Fruit fly (Drosophila melanogaster) whole organism, pupa: ENCODE results near the gene Tis11.

ENCODE experiments used
- CG10348 ChIP-seq: fragments of 200-800 bp; sonication (Bioruptor generic); IDR thresholded peaks from 2 replicates; pipeline ENCODE4 v1.3.6; 2022; ENCODE audit warnings: missing biosample characterization, missing genetic modification characterization
- CG12605 ChIP-seq: fragments of 200-800 bp; sonication (Bioruptor generic); IDR thresholded peaks from 2 replicates; pipeline ENCODE4 v1.3.6; 2022; ENCODE audit warnings: missing biosample characterization, missing genetic modification characterization
- CG13204 ChIP-seq: fragments of 200-800 bp; sonication (Bioruptor generic); optimal IDR thresholded peaks from 2 replicates; lab custom pipeline; 2018; ENCODE audit warnings: missing biosample characterization, mild to moderate bottlenecking, missing genetic modification characterization, moderate library complexity
- CG14655 ChIP-seq: fragments of 200-800 bp; sonication (Bioruptor generic); optimal IDR thresholded peaks from 3 replicates; lab custom pipeline; 2017; ENCODE audit warnings: mild to moderate bottlenecking, missing biosample characterization, missing genetic modification reagents, missing genetic modification characterization
- CG15710 ChIP-seq: fragments of 200-800 bp; sonication (Bioruptor generic); optimal IDR thresholded peaks from 2 replicates; lab custom pipeline; 2018; ENCODE audit warnings: missing biosample characterization, mild to moderate bottlenecking, missing genetic modification characterization, moderate library complexity
- CG17806 ChIP-seq: fragments of 200-800 bp; sonication (Bioruptor generic); optimal IDR thresholded peaks from 2 replicates; lab custom pipeline; 2018; ENCODE audit warnings: missing biosample characterization, mild to moderate bottlenecking, missing genetic modification characterization, moderate library complexity
- CG32121 ChIP-seq: fragments of 200-800 bp; sonication (Bioruptor generic); IDR thresholded peaks from 2 replicates; pipeline ENCODE4 v1.3.6; 2022; ENCODE audit warnings: missing biosample characterization, missing genetic modification characterization
- CG34367 ChIP-seq: fragments of 200-800 bp; sonication (Bioruptor generic); optimal IDR thresholded peaks from 2 replicates; lab custom pipeline; 2018; ENCODE audit warnings: missing biosample characterization, mild to moderate bottlenecking, missing genetic modification characterization
- CG4496 ChIP-seq: fragments of 200-800 bp; sonication (Bioruptor generic); IDR thresholded peaks from 3 replicates; pipeline ENCODE4 v1.3.6; 2022; ENCODE audit warnings: missing biosample characterization, missing genetic modification characterization
- CG8159 ChIP-seq: fragments of 200-800 bp; sonication (Bioruptor generic); optimal IDR thresholded peaks from 3 replicates; lab custom pipeline; 2018; ENCODE audit warnings: missing biosample characterization, mild to moderate bottlenecking, missing genetic modification characterization, moderate library complexity
- CG8301 ChIP-seq: fragments of 200-800 bp; sonication (Bioruptor generic); optimal IDR thresholded peaks from 2 replicates; lab custom pipeline; 2018; ENCODE audit warnings: missing biosample characterization, mild to moderate bottlenecking, missing genetic modification characterization
- CG9948 ChIP-seq: fragments of 200-800 bp; sonication (Bioruptor generic); optimal IDR thresholded peaks from 2 replicates; lab custom pipeline; 2018; ENCODE audit warnings: missing biosample characterization, mild to moderate bottlenecking, missing genetic modification characterization, moderate library complexity
- D1 ChIP-seq: fragments of 200-800 bp; sonication (Bioruptor generic); optimal IDR thresholded peaks from 2 replicates; lab custom pipeline; 2018; ENCODE audit warnings: missing biosample characterization, mild to moderate bottlenecking, missing genetic modification characterization, moderate library complexity
- EcR ChIP-seq: fragments of 200-800 bp; sonication (Bioruptor generic); optimal IDR thresholded peaks from 3 replicates; lab custom pipeline; 2019; ENCODE audit warnings: missing biosample characterization, missing genetic modification characterization, mild to moderate bottlenecking, moderate library complexity, missing genetic modification reagents
- Ets98B ChIP-seq: fragments of 200-800 bp; sonication (Bioruptor generic); IDR thresholded peaks from 2 replicates; pipeline ENCODE4 v1.3.6; 2022; ENCODE audit warnings: missing biosample characterization, missing genetic modification characterization
- Pif1A ChIP-seq: fragments of 200-800 bp; sonication (Bioruptor generic); optimal IDR thresholded peaks from 3 replicates; lab custom pipeline; 2016; ENCODE audit warnings: missing biosample characterization, missing genetic modification characterization
- Pif1B ChIP-seq: fragments of 200-800 bp; sonication (Bioruptor generic); optimal IDR thresholded peaks from 3 replicates; lab custom pipeline; 2016; ENCODE audit warnings: missing biosample characterization, missing genetic modification characterization
- Snoo ChIP-seq: fragments of 200-800 bp; sonication (Bioruptor generic); optimal IDR thresholded peaks from 3 replicates; lab custom pipeline; 2017; ENCODE audit warnings: missing biosample characterization, mild to moderate bottlenecking, missing genetic modification characterization, inconsistent platforms
- fd96Ca ChIP-seq: fragments of 200-800 bp; sonication (Bioruptor generic); IDR thresholded peaks from 3 replicates; pipeline ENCODE4 v1.3.6; 2022; ENCODE audit warnings: missing biosample characterization, missing genetic modification characterization
- gl ChIP-seq: fragments of 200-800 bp; sonication (Bioruptor generic); optimal IDR thresholded peaks from 2 replicates; lab custom pipeline; 2018; ENCODE audit warnings: missing biosample characterization, mild to moderate bottlenecking, missing genetic modification characterization
- rn ChIP-seq: fragments of 200-800 bp; sonication (Bioruptor generic); IDR thresholded peaks from 2 replicates; pipeline ENCODE4 v1.3.6; 2022; ENCODE audit warnings: missing biosample characterization, missing genetic modification characterization

The Tis11 gene

dm6 chrX:12667600-12668250 is 8.5 kb downstream of the Tis11 start:
- TF ChIP-seq EcR (GFP tag; lab: Kevin White, UChicago), result peak; percentile 67
- no peak for TF ChIP-seq CG15710 (tag; lab: Kevin White, UChicago)
- TF ChIP-seq CG14655 (GFP tag; lab: Kevin White, UChicago), result peak; percentile 4
- peak; percentile 17 for TF ChIP-seq Pif1B
- TF ChIP-seq CG32121 (GFP tag; lab: Robert Waterston, UW), result no peak
- TF ChIP-seq gl (tag; lab: Kevin White, UChicago), result peak; percentile 40

DNA sequence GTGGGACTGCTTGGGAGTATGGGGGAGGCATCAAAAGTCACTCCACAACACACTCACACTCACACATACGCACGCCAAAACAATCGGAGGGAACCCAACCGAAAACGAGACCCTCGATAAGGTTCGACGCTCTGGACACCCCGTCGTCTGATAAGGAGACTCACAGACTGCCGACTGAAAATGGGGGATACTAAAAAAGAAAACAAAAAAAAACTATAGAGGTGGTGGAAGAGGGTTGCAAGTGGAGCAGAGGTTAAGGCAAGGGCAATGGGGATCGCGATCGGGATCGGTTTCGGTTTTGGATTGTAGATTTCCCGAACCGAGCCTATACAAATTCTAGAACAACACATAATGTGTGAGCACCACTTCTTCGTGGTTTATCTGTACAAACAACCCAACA is 9.5 kb downstream of the Tis11 start:
- TF ChIP-seq CG12605 (GFP tag; lab: Robert Waterston, UW), result no peak
- peak; percentile 12 for TF ChIP-seq EcR (GFP tag; lab: Kevin White, UChicago)

DNA sequence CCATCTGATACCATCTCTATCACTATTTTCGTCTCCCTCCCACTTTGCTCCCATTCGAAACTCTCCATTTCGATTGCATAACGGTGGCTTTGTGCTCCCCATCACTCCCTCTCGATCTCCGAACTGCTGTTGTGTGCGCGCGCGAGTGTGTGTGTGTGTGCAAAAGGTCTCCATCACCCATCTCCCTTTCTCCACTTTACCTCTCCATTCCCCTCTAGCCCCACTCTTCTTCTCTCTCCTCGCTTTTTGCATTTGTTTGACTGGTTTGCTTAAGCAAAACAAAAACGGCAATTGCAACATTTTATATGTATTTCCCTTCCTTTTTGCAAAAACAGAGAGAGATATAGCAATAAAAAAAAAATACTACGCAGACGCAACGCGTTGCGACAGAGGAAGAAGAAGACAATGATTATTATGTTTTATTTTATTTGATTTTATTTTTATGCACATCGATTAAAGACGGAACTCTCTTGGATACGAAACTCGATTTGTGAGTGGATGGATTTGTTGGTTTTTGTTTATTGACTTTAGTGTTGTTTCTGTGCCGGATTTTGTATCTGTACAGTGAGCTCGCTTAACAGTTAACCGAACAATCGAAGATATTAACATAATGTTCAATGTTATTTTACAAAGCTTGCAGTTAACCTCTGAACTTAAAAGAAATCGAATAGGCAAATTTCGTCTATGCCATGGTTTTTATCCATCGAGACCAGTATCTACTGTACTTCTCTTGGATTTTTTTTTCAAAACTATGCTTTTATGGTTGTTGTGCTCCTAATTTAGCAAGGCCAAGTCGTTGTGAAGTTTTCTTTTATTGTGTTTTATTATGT is 10.7 kb downstream of the Tis11 start:
- TF ChIP-seq CG32121 (GFP tag; lab: Robert Waterston, UW) (peak; percentile 77), CG4496 (GFP tag; lab: Robert Waterston, UW) (peak; percentile 80), CG10348 (GFP tag; lab: Robert Waterston, UW) (no peak), CG14655 (GFP tag; lab: Kevin White, UChicago) (peak; percentile 64), Snoo (tag; lab: Kevin White, UChicago) (peak; percentile 56), CG8301 (tag; lab: Kevin White, UChicago) (peak; percentile 66), CG9948 (tag; lab: Kevin White, UChicago) (peak; percentile 51), CG15710 (tag; lab: Kevin White, UChicago) (peak; percentile 73), EcR (GFP tag; lab: Kevin White, UChicago) (peak; percentile 61), Ets98B (GFP tag; lab: Robert Waterston, UW) (peak; percentile 65), CG8159 (tag; lab: Kevin White, UChicago) (peak; percentile 73), CG34367 (tag; lab: Kevin White, UChicago) (peak; percentile 53), Pif1A (peak; percentile 65), CG13204 (peak; percentile 66), CG17806 (tag; lab: Kevin White, UChicago) (peak; percentile 58), Pif1B (peak; percentile 9), fd96Ca (GFP tag; lab: Robert Waterston, UW) (peak; percentile 64; the same call in 2 of the 3 replicates), D1 (tag; lab: Kevin White, UChicago) (peak; percentile 25), rn (peak; percentile 28; the same call in 1 of the 2 replicates), CG12605 (GFP tag; lab: Robert Waterston, UW) (peak; percentile 33; the same call in 1 of the 2 replicates), gl (tag; lab: Kevin White, UChicago) (peak; percentile 73)

DNA sequence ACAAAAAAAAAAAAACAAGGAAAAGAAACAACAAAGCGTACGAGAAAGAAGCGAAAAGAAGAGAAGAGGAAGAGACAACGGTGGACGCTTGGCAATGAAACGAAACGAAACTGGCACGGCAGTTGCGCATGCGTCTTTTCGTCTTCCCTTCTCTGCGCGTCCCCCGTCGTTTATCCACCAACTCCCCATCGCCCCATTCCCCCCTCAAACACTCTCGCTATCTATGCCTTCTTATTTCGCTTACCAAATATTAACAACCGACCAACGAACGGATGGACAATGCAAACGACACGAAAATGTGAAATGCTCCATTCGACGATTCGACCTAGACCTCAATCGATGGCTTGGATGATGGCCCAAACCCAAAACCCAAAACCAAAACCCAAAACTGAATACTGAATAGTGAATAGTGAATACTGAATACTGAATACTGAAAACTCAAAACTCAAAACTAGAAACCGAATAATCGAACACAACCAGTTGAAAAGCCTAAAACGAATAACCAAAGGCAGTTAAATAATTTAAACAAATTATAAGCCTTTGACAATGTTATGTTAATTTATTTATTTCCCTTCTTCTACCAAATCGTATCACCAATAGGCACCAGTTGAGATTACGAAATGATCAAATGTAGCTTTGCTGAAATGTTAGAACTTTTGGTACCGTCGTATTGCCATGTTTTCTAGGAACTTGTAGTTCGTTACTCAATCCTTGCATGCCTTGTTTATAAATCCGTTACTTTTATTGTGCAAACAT is 11.5 kb downstream of the Tis11 start:
- no peak for TF ChIP-seq CG32121 (GFP tag; lab: Robert Waterston, UW)
- no peak for TF ChIP-seq CG8301 (tag; lab: Kevin White, UChicago)
- TF ChIP-seq CG17806 (tag; lab: Kevin White, UChicago), result no peak
- no peak for TF ChIP-seq CG12605 (GFP tag; lab: Robert Waterston, UW)
- no peak for TF ChIP-seq CG34367 (tag; lab: Kevin White, UChicago)

dm6 chrX:12672317-12673172 is 13.3 kb downstream of the Tis11 start:
- TF ChIP-seq Snoo (tag; lab: Kevin White, UChicago) (peak; percentile 4), Ets98B (GFP tag; lab: Robert Waterston, UW) (peak; percentile 44; the same call in 1 of the 2 replicates), CG9948 (tag; lab: Kevin White, UChicago) (peak; percentile 36), fd96Ca (GFP tag; lab: Robert Waterston, UW) (peak; percentile 21; the same call in 2 of the 3 replicates), CG13204 (peak; percentile 78), CG4496 (GFP tag; lab: Robert Waterston, UW) (peak; percentile 52), CG15710 (tag; lab: Kevin White, UChicago) (peak; percentile 57), Pif1B (peak; percentile 41), CG14655 (GFP tag; lab: Kevin White, UChicago) (peak; percentile 12), CG17806 (tag; lab: Kevin White, UChicago) (peak; percentile 43), gl (tag; lab: Kevin White, UChicago) (peak; percentile 83), D1 (tag; lab: Kevin White, UChicago) (no peak), rn (no peak), CG34367 (tag; lab: Kevin White, UChicago) (peak; percentile 59), CG8159 (tag; lab: Kevin White, UChicago) (peak; percentile 55), EcR (GFP tag; lab: Kevin White, UChicago) (peak; percentile 76), CG32121 (GFP tag; lab: Robert Waterston, UW) (peak; percentile 36; the same call in 1 of the 2 replicates), CG8301 (tag; lab: Kevin White, UChicago) (peak; percentile 14), CG12605 (GFP tag; lab: Robert Waterston, UW) (peak; percentile 76), CG10348 (GFP tag; lab: Robert Waterston, UW) (no peak), Pif1A (peak; percentile 51)
- TF ChIP-seq, all 21 proteins: peak for 18
